Fruit fly (Drosophila melanogaster): ENCODE measurements around the gene Lint-O.

Lint-O gene

dm6 chrX:2685022-2685421, 13.5 kb upstream of the Lint-O start (continued):
- TF ChIP-seq CG13894 (tag; optimal IDR thresholded peaks at IDR 0.05) = peak; percentile 9
- peak; percentile 16 for TF ChIP-seq CG34376 (GFP tag; optimal IDR thresholded peaks at IDR 0.05)
- TF ChIP-seq gsb-n (tag; optimal IDR thresholded peaks at IDR 0.05) = no peak
- TF ChIP-seq unc-4 (GFP tag; IDR thresholded peaks at IDR 0.05; ENCODE audit: partially characterized antibody) = no peak
- no peak for TF ChIP-seq CG10366 (GFP tag; IDR thresholded peaks at IDR 0.05)
- TF ChIP-seq CG3281 (GFP tag; optimal IDR thresholded peaks at IDR 0.05) = peak; percentile 1
- TF ChIP-seq CG7839 (tag; optimal IDR thresholded peaks at IDR 0.05) = peak; percentile 4
- TF ChIP-seq row (GFP tag; IDR thresholded peaks at IDR 0.05) = peak; percentile 65
- TF ChIP-seq grau (tag; optimal IDR thresholded peaks at IDR 0.05) = peak; percentile 6
- TF ChIP-seq h (optimal IDR thresholded peaks at IDR 0.05) = no peak
- peak; percentile 6 for TF ChIP-seq Meics (GFP tag; optimal IDR thresholded peaks at IDR 0.05)
- TF ChIP-seq sens (GFP tag) = peak; percentile 52
- peak; percentile 69 for TF ChIP-seq Med (GFP tag)
- peak; percentile 25 for TF ChIP-seq lab (GFP tag; optimal IDR thresholded peaks at IDR 0.05)

- TF ChIP-seq sug (tag; optimal IDR thresholded peaks at IDR 0.05) (no peak), CG13894 (tag; optimal IDR thresholded peaks at IDR 0.05) (no peak), ttk (GFP tag; IDR thresholded peaks at IDR 0.05) (no peak), Sox100B (GFP tag; optimal IDR thresholded peaks at IDR 0.05) (no peak), CG17912 (GFP tag; optimal IDR thresholded peaks at IDR 0.05) (no peak), Nf-YC (tag; optimal IDR thresholded peaks at IDR 0.05) (no peak), gfzf (GFP tag; optimal IDR thresholded peaks at IDR 0.05) (no peak), p53 (GFP tag; optimal IDR thresholded peaks at IDR 0.05) (no peak), CG2120 (GFP tag; optimal IDR thresholded peaks at IDR 0.05) (no peak), CG2199 (GFP tag; IDR thresholded peaks at IDR 0.05) (no peak), CG12744 (GFP tag; optimal IDR thresholded peaks at IDR 0.05) (no peak), Eip74EF (GFP tag; optimal IDR thresholded peaks at IDR 0.05) (no peak), vnd (GFP tag; IDR thresholded peaks at IDR 0.05; ENCODE audit: partially characterized antibody) (no peak), CG4854 (GFP tag; optimal IDR thresholded peaks at IDR 0.05) (no peak), Neu2 (GFP tag; optimal IDR thresholded peaks at IDR 0.05; ENCODE audit: borderline replicate concordance) (no peak), Pdp1 (GFP tag; optimal IDR thresholded peaks at IDR 0.05) (no peak), Mrtf (GFP tag; IDR thresholded peaks at IDR 0.05) (no peak), CG5245 (GFP tag; optimal IDR thresholded peaks at IDR 0.05) (no peak)
Observed at dm6 chrX:2685580-2685979, 12.9 kb upstream of the Lint-O start, which contains the start of gene per. Gene per, plus strand, starts transcription at chrX:2685580.

dm6 chrX:2686930-2687329, 11.6 kb upstream of the Lint-O start:
- no peak for TF ChIP-seq z (GFP tag; IDR thresholded peaks at IDR 0.05)
- TF ChIP-seq Pdp1 (GFP tag; optimal IDR thresholded peaks at IDR 0.05) = peak in 1 of 2 experiments; percentile 61

dm6 chrX:2690376-2690775, 8.1 kb upstream of the Lint-O start:
- no peak for TF ChIP-seq shn (GFP tag; optimal IDR thresholded peaks at IDR 0.05)
- no peak for TF ChIP-seq CG4282 (GFP tag; optimal IDR thresholded peaks at IDR 0.05)
- no peak for TF ChIP-seq CG30403 (GFP tag; optimal IDR thresholded peaks at IDR 0.05)
- TF ChIP-seq CG13123 (GFP tag; optimal IDR thresholded peaks at IDR 0.05) = no peak
- peak; percentile 46 for TF ChIP-seq Med (GFP tag)
- no peak for TF ChIP-seq danr (GFP tag; IDR thresholded peaks at IDR 0.05)
- TF ChIP-seq CG15514 (GFP tag; optimal IDR thresholded peaks at IDR 0.05) = peak; percentile 95
- no peak for TF ChIP-seq CG14014 (GFP tag; IDR thresholded peaks at IDR 0.05)
- no peak for TF ChIP-seq grau (tag; optimal IDR thresholded peaks at IDR 0.05)
- TF ChIP-seq jigr1 (GFP tag; IDR thresholded peaks at IDR 0.05) = no peak
- no peak for TF ChIP-seq bcd (GFP tag; optimal IDR thresholded peaks at IDR 0.05)
- TF ChIP-seq ewg (GFP tag; optimal IDR thresholded peaks at IDR 0.05) = no peak
- TF ChIP-seq Ets65A (GFP tag) = peak; percentile 14
- TF ChIP-seq TFAM (GFP tag; optimal IDR thresholded peaks at IDR 0.05) = no peak
